Fruit fly (Drosophila melanogaster): ENCODE measurements around the gene dsx-c73A.

DNA sequence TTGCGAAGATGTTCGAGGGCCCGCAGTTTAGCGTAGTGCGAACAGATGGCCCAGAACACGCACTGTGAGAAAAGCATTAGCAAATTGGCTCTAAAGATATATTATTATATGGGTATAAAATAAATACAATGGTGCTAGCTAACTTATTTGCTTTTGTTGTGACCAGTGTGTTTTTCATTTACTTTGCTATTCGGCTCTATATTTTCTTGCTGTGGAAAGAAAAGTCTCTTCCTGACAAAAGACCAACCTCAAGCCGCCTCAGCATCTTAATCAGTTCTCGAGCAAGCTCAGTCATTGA is 38.8 kb upstream of the dsx-c73A start:
- no peak for TF ChIP-seq ttk (optimal IDR thresholded peaks at IDR 0.05)
- TF ChIP-seq Myc (optimal IDR thresholded peaks at IDR 0.05) = no peak
- TF ChIP-seq psq (optimal IDR thresholded peaks at IDR 0.05) = no peak
- no peak for TF ChIP-seq Sin3A (optimal IDR thresholded peaks at IDR 0.05)
- no peak for TF ChIP-seq h (optimal IDR thresholded peaks at IDR 0.05)
